Fruit fly (Drosophila melanogaster): ENCODE results near the gene Meics.

The Meics gene

DNA sequence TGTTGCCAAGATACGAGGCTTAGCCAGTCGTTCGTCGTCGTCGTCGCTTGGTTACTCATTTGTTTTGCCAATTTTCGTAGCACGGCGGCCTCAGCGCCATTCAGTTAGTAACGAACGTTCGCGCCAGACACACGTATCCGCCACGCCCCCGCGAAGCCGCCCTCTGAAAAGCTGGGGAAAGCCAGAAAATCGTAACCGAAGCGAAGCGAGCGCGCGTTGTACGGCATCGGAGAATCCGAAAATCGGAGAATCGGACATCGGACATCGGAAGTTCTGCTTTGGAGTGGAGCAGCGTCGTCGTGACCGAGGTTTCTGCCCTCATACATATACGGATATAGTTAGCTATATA, 25.4 kb downstream of the Meics start, which contains the start of gene CG32137:
Gene CG32137 (plus strand): TSS at position 100 of the 349 bp plus-strand sequence.
- no peak for TF ChIP-seq Ets21C (GFP tag; optimal IDR thresholded peaks at IDR 0.05)
- TF ChIP-seq CG11902 (GFP tag; optimal IDR thresholded peaks at IDR 0.05): no peak
- no peak for TF ChIP-seq CG8632 (GFP tag; optimal IDR thresholded peaks at IDR 0.05)
- no peak for TF ChIP-seq svp (GFP tag)
- TF ChIP-seq Eip78C (GFP tag): no peak
- TF ChIP-seq Blimp-1 (GFP tag; optimal IDR thresholded peaks at IDR 0.05): no peak

DNA sequence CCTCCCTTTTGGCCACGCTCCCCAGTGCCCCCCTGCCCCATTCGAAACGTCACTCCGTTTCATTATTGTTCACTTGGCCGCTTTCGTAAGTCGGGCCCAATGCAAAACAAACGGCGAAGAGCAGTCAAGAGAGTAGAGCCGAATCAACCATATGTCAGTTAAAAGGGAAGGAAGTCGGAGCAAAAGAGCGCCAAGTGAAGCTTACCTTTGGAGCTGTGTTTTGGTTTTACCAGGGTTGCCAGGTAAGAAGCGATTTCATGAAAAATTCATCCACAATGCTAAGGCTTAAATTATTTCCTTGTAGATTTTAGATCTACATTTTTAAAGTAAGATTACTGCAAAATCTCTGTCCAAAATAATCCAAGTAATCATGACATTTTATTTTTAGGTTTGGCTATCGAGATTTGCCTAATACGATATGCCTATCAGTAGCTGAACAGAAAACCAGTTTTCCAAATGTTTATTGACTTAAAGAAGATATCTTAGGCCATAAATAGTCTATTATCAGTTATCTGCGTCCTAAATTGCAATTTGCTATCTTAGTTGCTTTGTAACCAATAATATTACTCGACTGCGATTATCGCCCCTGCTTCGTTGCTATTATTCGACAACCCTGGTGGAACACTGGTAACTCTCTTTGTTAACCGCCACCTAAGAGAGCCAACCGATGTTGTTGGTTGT, 25.9 kb downstream of the Meics start:
- TF ChIP-seq fd59A (GFP tag; optimal IDR thresholded peaks at IDR 0.05) (peak; percentile 97), spab (GFP tag; optimal IDR thresholded peaks at IDR 0.05) (peak; percentile 97), CG10631 (GFP tag; optimal IDR thresholded peaks at IDR 0.05) (peak; percentile 93), CG4318 (GFP tag; optimal IDR thresholded peaks at IDR 0.05) (peak; percentile 94), Met (GFP tag; optimal IDR thresholded peaks at IDR 0.05) (peak; percentile 96), salr (GFP tag; optimal IDR thresholded peaks at IDR 0.05) (peak; percentile 70 to 98), CG32006 (GFP tag; optimal IDR thresholded peaks at IDR 0.05) (peak; percentile 98), CG9139 (GFP tag; optimal IDR thresholded peaks at IDR 0.05) (peak; percentile 85), topi (GFP tag; optimal IDR thresholded peaks at IDR 0.05) (peak; percentile 96), esn (GFP tag; optimal IDR thresholded peaks at IDR 0.05) (peak; percentile 98), OdsH (GFP tag; optimal IDR thresholded peaks at IDR 0.05) (peak; percentile 96), CG8632 (GFP tag; optimal IDR thresholded peaks at IDR 0.05) (peak; percentile 95), CG10669 (GFP tag; optimal IDR thresholded peaks at IDR 0.05) (peak; percentile 93), Ets21C (GFP tag; optimal IDR thresholded peaks at IDR 0.05) (peak; percentile 93), CG7368 (GFP tag; optimal IDR thresholded peaks at IDR 0.05) (peak; percentile 86), pdm3 (GFP tag; optimal IDR thresholded peaks at IDR 0.05) (peak; percentile 96), CG6276 (GFP tag; optimal IDR thresholded peaks at IDR 0.05) (peak; percentile 97), eg (GFP tag; IDR thresholded peaks at IDR 0.05) (peak; percentile 77), Smox (GFP tag; optimal IDR thresholded peaks at IDR 0.05) (peak; percentile 96), Sox102F (GFP tag; optimal IDR thresholded peaks at IDR 0.05) (peak; percentile 94), CG3919 (GFP tag; optimal IDR thresholded peaks at IDR 0.05) (peak; percentile 96), CG1621 (tag; optimal IDR thresholded peaks at IDR 0.05) (peak; percentile 71), Sox14 (GFP tag; optimal IDR thresholded peaks at IDR 0.05) (peak; percentile 97), CG34406 (GFP tag; optimal IDR thresholded peaks at IDR 0.05) (peak; percentile 94), CG8319 (GFP tag; optimal IDR thresholded peaks at IDR 0.05) (peak; percentile 94), CG11762 (GFP tag; optimal IDR thresholded peaks at IDR 0.05; ENCODE audit: insufficient read depth) (peak; percentile 93), CG6163 (GFP tag; IDR thresholded peaks at IDR 0.05) (peak; percentile 78), acj6 (GFP tag; optimal IDR thresholded peaks at IDR 0.05) (peak; percentile 96), Eip78C (GFP tag) (peak; percentile 98), Blimp-1 (GFP tag; optimal IDR thresholded peaks at IDR 0.05) (peak; percentile 85), Hr38 (GFP tag; optimal IDR thresholded peaks at IDR 0.05) (peak; percentile 28), achi (GFP tag; optimal IDR thresholded peaks at IDR 0.05) (peak; percentile 95), Lpt (GFP tag; optimal IDR thresholded peaks at IDR 0.05) (peak; percentile 93), CG6854 (GFP tag; optimal IDR thresholded peaks at IDR 0.05) (peak; percentile 85), CG15336 (GFP tag; IDR thresholded peaks at IDR 0.05) (peak; percentile 88), fd85E (GFP tag; optimal IDR thresholded peaks at IDR 0.05) (peak; percentile 61), CG31627 (GFP tag; optimal IDR thresholded peaks at IDR 0.05) (peak; percentile 96), vri (GFP tag; optimal IDR thresholded peaks at IDR 0.05) (peak; percentile 86), Hr39 (GFP tag; optimal IDR thresholded peaks at IDR 0.05) (peak; percentile 96), Eip93F (GFP tag; optimal IDR thresholded peaks at IDR 0.05) (peak; percentile 76), CG11902 (GFP tag; optimal IDR thresholded peaks at IDR 0.05) (peak; percentile 92), ss (GFP tag; optimal IDR thresholded peaks at IDR 0.05) (peak; percentile 86 to 95), CG16779 (tag; optimal IDR thresholded peaks at IDR 0.05) (peak; percentile 85), Gug (GFP tag; IDR thresholded peaks at IDR 0.05) (peak; percentile 82), Sox15 (GFP tag; optimal IDR thresholded peaks at IDR 0.05) (peak; percentile 95), CG6808 (GFP tag; optimal IDR thresholded peaks at IDR 0.05) (peak; percentile 97), Ets96B (tag; optimal IDR thresholded peaks at IDR 0.05) (peak; percentile 91)
